Worm (Caenorhabditis elegans) whole organism, L4 larva: ENCODE measurements around the gene tbc-19.

ENCODE experiments used
- F10B5.3 ChIP-seq: sonication (generic microtip); optimal IDR thresholded peaks from 2 replicates; lab custom pipeline; 2016; ENCODE audit warnings: mild to moderate bottlenecking, missing genetic modification characterization, missing compliant biosample characterization
- fkh-10 ChIP-seq: fragments of 150-350 bp; optimal IDR thresholded peaks from 2 replicates; lab custom pipeline; 2014; ENCODE audit warnings: missing biosample characterization, missing genetic modification reagents, missing genetic modification characterization
- pha-4 ChIP-seq, 2 experiments: fragments of 150-350 bp in 1 of 2; fragments of 200-800 bp in 1 of 2; sonication (Bioruptor generic) in 1 of 2; IDR thresholded peaks in 1 of 2; optimal IDR thresholded peaks in 1 of 2; 2 replicates each; pipeline versions ENCODE4 v1.3.6 to Lab custom; 2014 to 2022; ENCODE audit warnings: missing genetic modification characterization in 2 of 2, missing genetic modification reagents in 2 of 2, missing biosample characterization in 1 of 2, missing compliant biosample characterization in 1 of 2
- zfp-2 ChIP-seq: sonication (generic microtip); optimal IDR thresholded peaks from 2 replicates; lab custom pipeline; 2016; ENCODE audit warnings: mild to moderate bottlenecking, missing genetic modification characterization, missing compliant biosample characterization

ce11 chrX:13958451-13958850, 53.9 kb downstream of the tbc-19 start:
- no peak for TF ChIP-seq fkh-10
- TF ChIP-seq pha-4 (GFP tag; IDR thresholded peaks at IDR 0.05; lab: Robert Waterston, UW), result no peak
- no peak for TF ChIP-seq pha-4 (tag; optimal IDR thresholded peaks at IDR 0.05; lab: Kevin White, UChicago)
- TF ChIP-seq F10B5.3, result no peak
- TF ChIP-seq zfp-2 (tag; lab: Kevin White, UChicago), result no peak
